Worm (Caenorhabditis elegans) whole organism, L2 larva: ENCODE results near the gene F48G7.4.

Experiments used
- C34F6.9 ChIP-seq: fragments of 150-350 bp; optimal IDR thresholded peaks from 2 replicates; lab custom pipeline; 2014; ENCODE audit warnings: missing biosample characterization, missing genetic modification characterization
- F13H6.1 ChIP-seq: sonication (generic microtip); optimal IDR thresholded peaks from 2 replicates; lab custom pipeline; 2016; ENCODE audit warnings: missing genetic modification characterization, missing compliant biosample characterization
- Y55F3AM.14 ChIP-seq: fragments of 200-800 bp; sonication (Bioruptor generic); optimal IDR thresholded peaks from 2 replicates; lab custom pipeline; 2018; ENCODE audit warnings: mild to moderate bottlenecking, missing genetic modification characterization, missing compliant biosample characterization
- ZK546.5 ChIP-seq: sonication (generic microtip); optimal IDR thresholded peaks from 2 replicates; lab custom pipeline; 2017; ENCODE audit warnings: missing biosample characterization, missing genetic modification characterization
- alr-1 ChIP-seq: fragments of 150-350 bp; optimal IDR thresholded peaks from 2 replicates; lab custom pipeline; 2014; ENCODE audit warnings: missing biosample characterization, missing genetic modification characterization
- ama-1 ChIP-seq: fragments of 150-350 bp; optimal IDR thresholded peaks from 2 replicates; lab custom pipeline; 2018; ENCODE audit warnings: inconsistent platforms
- blmp-1 ChIP-seq: sonication (generic microtip); optimal IDR thresholded peaks from 2 replicates; lab custom pipeline; 2017; ENCODE audit warnings: missing genetic modification characterization, mild to moderate bottlenecking, missing compliant biosample characterization, antibody characterized with exemption, moderate library complexity; ENCODE audit not compliant: insufficient read depth
- ceh-16 ChIP-seq: fragments of 150-350 bp; optimal IDR thresholded peaks from 2 replicates; lab custom pipeline; 2014; ENCODE audit warnings: missing biosample characterization, missing genetic modification characterization
- ceh-82 ChIP-seq: fragments of 150-350 bp; optimal IDR thresholded peaks from 2 replicates; lab custom pipeline; 2014; ENCODE audit warnings: missing biosample characterization, missing genetic modification characterization
- crh-2 ChIP-seq: sonication (generic microtip); optimal IDR thresholded peaks from 2 replicates; lab custom pipeline; 2017; ENCODE audit warnings: missing biosample characterization, missing genetic modification characterization
- dmd-4 ChIP-seq: sonication (generic microtip); optimal IDR thresholded peaks from 2 replicates; lab custom pipeline; 2017; ENCODE audit warnings: missing biosample characterization, missing genetic modification characterization
- egl-27 ChIP-seq: sonication (generic microtip); optimal IDR thresholded peaks from 3 replicates; lab custom pipeline; 2017; ENCODE audit warnings: missing biosample characterization, missing genetic modification reagents, missing genetic modification characterization
- elt-1 ChIP-seq: fragments of 150-350 bp; optimal IDR thresholded peaks from 2 replicates; lab custom pipeline; 2014; ENCODE audit warnings: missing biosample characterization, missing genetic modification characterization
- fos-1 ChIP-seq: fragments of 150-350 bp; optimal IDR thresholded peaks from 2 replicates; lab custom pipeline; 2014; ENCODE audit warnings: missing biosample characterization, missing genetic modification characterization
- gmeb-1 ChIP-seq: fragments of 150-350 bp; optimal IDR thresholded peaks from 2 replicates; lab custom pipeline; 2014; ENCODE audit warnings: missing biosample characterization, missing genetic modification characterization
- lin-11 ChIP-seq: fragments of 150-350 bp; sonication (generic microtip); optimal IDR thresholded peaks from 2 replicates; lab custom pipeline; 2014; ENCODE audit warnings: missing biosample characterization, missing genetic modification characterization, inconsistent platforms, mixed read lengths
- lin-13 ChIP-seq: fragments of 150-350 bp; optimal IDR thresholded peaks from 2 replicates; lab custom pipeline; 2014; ENCODE audit warnings: missing biosample characterization, missing genetic modification reagents, missing genetic modification characterization
- mbf-1 ChIP-seq: sonication (generic microtip); optimal IDR thresholded peaks from 2 replicates; lab custom pipeline; 2017; ENCODE audit warnings: missing biosample characterization, missing genetic modification characterization
- nhr-10 ChIP-seq: sonication (generic microtip); optimal IDR thresholded peaks from 2 replicates; lab custom pipeline; 2017; ENCODE audit warnings: missing biosample characterization, missing genetic modification characterization
- nhr-11 ChIP-seq: fragments of 150-350 bp; optimal IDR thresholded peaks from 2 replicates; lab custom pipeline; 2014; ENCODE audit warnings: missing biosample characterization, missing genetic modification characterization
- nhr-129 ChIP-seq: fragments of 150-350 bp; optimal IDR thresholded peaks from 2 replicates; lab custom pipeline; 2014; ENCODE audit warnings: missing biosample characterization, missing genetic modification characterization
- nhr-21 ChIP-seq: fragments of 150-350 bp; optimal IDR thresholded peaks from 2 replicates; lab custom pipeline; 2014; ENCODE audit warnings: missing biosample characterization, missing genetic modification characterization
- nhr-237 ChIP-seq: fragments of 150-350 bp; optimal IDR thresholded peaks from 2 replicates; lab custom pipeline; 2014; ENCODE audit warnings: missing biosample characterization, missing genetic modification characterization
- nhr-25 ChIP-seq: fragments of 150-350 bp; sonication (generic microtip); optimal IDR thresholded peaks from 3 replicates; lab custom pipeline; 2014; ENCODE audit warnings: missing biosample characterization, missing genetic modification characterization
- nhr-77 ChIP-seq: fragments of 150-350 bp; optimal IDR thresholded peaks from 2 replicates; lab custom pipeline; 2014; ENCODE audit warnings: missing biosample characterization, missing genetic modification characterization
- peb-1 ChIP-seq: fragments of 150-350 bp; optimal IDR thresholded peaks from 2 replicates; lab custom pipeline; 2014; ENCODE audit warnings: missing biosample characterization, missing genetic modification characterization
- skn-1 ChIP-seq: sonication (generic microtip); optimal IDR thresholded peaks from 2 replicates; lab custom pipeline; 2017; ENCODE audit warnings: missing biosample characterization, missing genetic modification characterization
- sma-3 ChIP-seq: sonication (generic microtip); optimal IDR thresholded peaks from 2 replicates; lab custom pipeline; 2016; ENCODE audit warnings: missing genetic modification reagents, missing genetic modification characterization, missing compliant biosample characterization
- sma-9 ChIP-seq, 2 experiments: fragments of 150-350 bp in 1 of 2; sonication (generic microtip) in 1 of 2; optimal IDR thresholded peaks; 2 replicates each; lab custom pipeline; 2014 to 2016; ENCODE audit warnings: missing genetic modification characterization in 2 of 2, mild to moderate bottlenecking in 1 of 2, missing biosample characterization in 1 of 2, missing compliant biosample characterization in 1 of 2, missing genetic modification reagents in 1 of 2, moderate library complexity in 1 of 2
- snpc-4 ChIP-seq: fragments of 150-350 bp; optimal IDR thresholded peaks from 2 replicates; lab custom pipeline; 2014; ENCODE audit warnings: missing biosample characterization, missing genetic modification characterization
- unc-39 ChIP-seq: fragments of 150-350 bp; optimal IDR thresholded peaks from 2 replicates; lab custom pipeline; 2014; ENCODE audit warnings: missing biosample characterization, missing genetic modification characterization
- unc-55 ChIP-seq: fragments of 150-350 bp; sonication (generic microtip); optimal IDR thresholded peaks from 3 replicates; lab custom pipeline; 2014; ENCODE audit warnings: missing biosample characterization, missing genetic modification reagents, missing genetic modification characterization
- unc-62 ChIP-seq: fragments of 150-350 bp; optimal IDR thresholded peaks from 2 replicates; lab custom pipeline; 2014; ENCODE audit warnings: missing biosample characterization, missing genetic modification reagents, missing genetic modification characterization

The F48G7.4 gene

ce11 chrV:604105-604504 lies 15.1 kb upstream of the F48G7.4 start, which contains the start of gene srlf-37:
Gene srlf-37 (minus strand): TSS chrV:604205.
- TF ChIP-seq gmeb-1 (tag; lab: Kevin White, UChicago) (no peak), nhr-10 (tag; lab: Kevin White, UChicago) (no peak)
- TF ChIP-seq, all 48 proteins: peak for 0

ce11 chrV:608844-609243 lies 10.4 kb upstream of the F48G7.4 start, which contains the start of gene srw-109:
Gene srw-109 (minus strand): TSS chrV:608944.
- TF ChIP-seq nhr-25 (tag; lab: Kevin White, UChicago) (no peak), elt-1 (no peak), nhr-237 (tag; lab: Kevin White, UChicago) (no peak), nhr-129 (tag; lab: Kevin White, UChicago) (no peak), alr-1 (tag; lab: Kevin White, UChicago) (no peak), mbf-1 (tag; lab: Kevin White, UChicago) (no peak), unc-39 (no peak), gmeb-1 (tag; lab: Kevin White, UChicago) (no peak), unc-55 (no peak)

- TF ChIP-seq skn-1 (tag; lab: Kevin White, UChicago) (no peak), sma-3 (GFP tag; lab: Kevin White, UChicago) (no peak), blmp-1 (tag; lab: Kevin White, UChicago) (no peak), nhr-77 (tag; lab: Kevin White, UChicago) (no peak), gmeb-1 (tag; lab: Kevin White, UChicago) (no peak), peb-1 (tag; lab: Kevin White, UChicago) (no peak), lin-11 (tag; lab: Kevin White, UChicago) (no peak), unc-62 (GFP tag; lab: Kevin White, UChicago) (no peak), lin-13 (no peak), ceh-82 (tag; lab: Kevin White, UChicago) (no peak), mbf-1 (tag; lab: Kevin White, UChicago) (no peak), fos-1 (tag; lab: Kevin White, UChicago) (no peak), egl-27 (tag; lab: Kevin White, UChicago) (no peak), unc-39 (no peak), ZK546.5 (tag; lab: Kevin White, UChicago) (no peak), nhr-21 (tag; lab: Kevin White, UChicago) (no peak), alr-1 (tag; lab: Kevin White, UChicago) (no peak), nhr-10 (tag; lab: Kevin White, UChicago) (no peak), snpc-4 (tag; lab: Kevin White, UChicago) (no peak)
Observed at ce11 chrV:609671-610070, 9.6 kb upstream of the F48G7.4 start, which contains the start of gene srlf-36. Gene srlf-36 (minus strand): TSS chrV:609771.

ce11 chrV:610217-610616 lies 9.0 kb upstream of the F48G7.4 start, which contains the start of gene nhr-90:
Gene nhr-90 (plus strand): TSS chrV:610512.
- TF ChIP-seq F13H6.1 (tag; lab: Kevin White, UChicago), result no peak
- TF ChIP-seq sma-9 (GFP tag; optimal IDR thresholded peaks at IDR 0.05; lab: Kevin White, UChicago), result peak; percentile 57
- TF ChIP-seq sma-9 (tag; optimal IDR thresholded peaks at IDR 0.05; lab: Kevin White, UChicago), result no peak
- no peak for TF ChIP-seq nhr-11 (tag; lab: Kevin White, UChicago)
- peak; percentile 29 for TF ChIP-seq crh-2 (tag; lab: Kevin White, UChicago)
- peak; percentile 71 for TF ChIP-seq nhr-129 (tag; lab: Kevin White, UChicago)
- TF ChIP-seq ceh-16 (tag; lab: Kevin White, UChicago), result no peak
- no peak for TF ChIP-seq sma-3 (GFP tag; lab: Kevin White, UChicago)
- TF ChIP-seq fos-1 (tag; lab: Kevin White, UChicago), result peak; percentile 8
- TF ChIP-seq blmp-1 (tag; lab: Kevin White, UChicago), result no peak
- TF ChIP-seq nhr-21 (tag; lab: Kevin White, UChicago), result no peak
- no peak for TF ChIP-seq unc-55
- no peak for TF ChIP-seq ama-1 (lab: Kevin White, UChicago)
- no peak for TF ChIP-seq C34F6.9 (tag; lab: Kevin White, UChicago)
- TF ChIP-seq dmd-4 (tag; lab: Kevin White, UChicago), result no peak
- TF ChIP-seq snpc-4 (tag; lab: Kevin White, UChicago), result no peak
- no peak for TF ChIP-seq Y55F3AM.14

- TF ChIP-seq C34F6.9 (tag; lab: Kevin White, UChicago) (no peak), fos-1 (tag; lab: Kevin White, UChicago) (peak; percentile 49)
Observed at ce11 chrV:615275-615674, 4.0 kb upstream of the F48G7.4 start, which contains the start of gene F48G7.13. Gene F48G7.13 (plus strand): TSS chrV:615575.
